Fruit fly (Drosophila melanogaster) whole organism, pupa: ENCODE results near the gene CG31344.

Source experiments
- CG17806 ChIP-seq: fragments of 200-800 bp; sonication (Bioruptor generic); optimal IDR thresholded peaks from 2 replicates; lab custom pipeline; 2018; ENCODE audit warnings: missing biosample characterization, mild to moderate bottlenecking, missing genetic modification characterization, moderate library complexity
- CG32121 ChIP-seq: fragments of 200-800 bp; sonication (Bioruptor generic); IDR thresholded peaks from 2 replicates; pipeline ENCODE4 v1.3.6; 2022; ENCODE audit warnings: missing biosample characterization, missing genetic modification characterization
- CG8159 ChIP-seq: fragments of 200-800 bp; sonication (Bioruptor generic); optimal IDR thresholded peaks from 3 replicates; lab custom pipeline; 2018; ENCODE audit warnings: missing biosample characterization, mild to moderate bottlenecking, missing genetic modification characterization, moderate library complexity
- CG8301 ChIP-seq: fragments of 200-800 bp; sonication (Bioruptor generic); optimal IDR thresholded peaks from 2 replicates; lab custom pipeline; 2018; ENCODE audit warnings: missing biosample characterization, mild to moderate bottlenecking, missing genetic modification characterization
- CG9948 ChIP-seq: fragments of 200-800 bp; sonication (Bioruptor generic); optimal IDR thresholded peaks from 2 replicates; lab custom pipeline; 2018; ENCODE audit warnings: missing biosample characterization, mild to moderate bottlenecking, missing genetic modification characterization, moderate library complexity
- EcR ChIP-seq: fragments of 200-800 bp; sonication (Bioruptor generic); optimal IDR thresholded peaks from 3 replicates; lab custom pipeline; 2019; ENCODE audit warnings: missing biosample characterization, missing genetic modification characterization, mild to moderate bottlenecking, moderate library complexity, missing genetic modification reagents
- Ets98B ChIP-seq: fragments of 200-800 bp; sonication (Bioruptor generic); IDR thresholded peaks from 2 replicates; pipeline ENCODE4 v1.3.6; 2022; ENCODE audit warnings: missing biosample characterization, missing genetic modification characterization
- Pif1A ChIP-seq: fragments of 200-800 bp; sonication (Bioruptor generic); optimal IDR thresholded peaks from 3 replicates; lab custom pipeline; 2016; ENCODE audit warnings: missing biosample characterization, missing genetic modification characterization
- Snoo ChIP-seq: fragments of 200-800 bp; sonication (Bioruptor generic); optimal IDR thresholded peaks from 3 replicates; lab custom pipeline; 2017; ENCODE audit warnings: missing biosample characterization, mild to moderate bottlenecking, missing genetic modification characterization, inconsistent platforms
- fd96Ca ChIP-seq: fragments of 200-800 bp; sonication (Bioruptor generic); IDR thresholded peaks from 3 replicates; pipeline ENCODE4 v1.3.6; 2022; ENCODE audit warnings: missing biosample characterization, missing genetic modification characterization
- gl ChIP-seq: fragments of 200-800 bp; sonication (Bioruptor generic); optimal IDR thresholded peaks from 2 replicates; lab custom pipeline; 2018; ENCODE audit warnings: missing biosample characterization, mild to moderate bottlenecking, missing genetic modification characterization

dm6 chr3R:15197373-15197772, 27.8 kb downstream of the CG31344 start:
- TF ChIP-seq CG8301 (tag; lab: Kevin White, UChicago) (no peak), Ets98B (GFP tag; lab: Robert Waterston, UW) (no peak), CG17806 (tag; lab: Kevin White, UChicago) (no peak), EcR (GFP tag; lab: Kevin White, UChicago) (no peak), gl (tag; lab: Kevin White, UChicago) (peak; percentile 6), CG9948 (tag; lab: Kevin White, UChicago) (no peak), CG32121 (GFP tag; lab: Robert Waterston, UW) (no peak), CG8159 (tag; lab: Kevin White, UChicago) (no peak), Snoo (tag; lab: Kevin White, UChicago) (no peak), fd96Ca (GFP tag; lab: Robert Waterston, UW) (no peak), Pif1A (GFP tag; lab: Kevin White, UChicago) (no peak)
